Worm (Caenorhabditis elegans) whole organism, midembryonic: ENCODE results near the gene nlp-53.

ENCODE experiments used
- T22C8.4 ChIP-seq: fragments of 200-800 bp; sonication (Bioruptor generic); IDR thresholded peaks from 2 replicates; pipeline ENCODE4 v1.3.6; 2022; ENCODE audit warnings: missing genetic modification characterization, missing compliant biosample characterization
- cog-1 ChIP-seq: sonication (generic microtip); optimal IDR thresholded peaks from 2 replicates; lab custom pipeline; 2016; ENCODE audit warnings: missing genetic modification characterization, missing compliant biosample characterization
- flt-1 ChIP-seq: fragments of 200-800 bp; sonication (Bioruptor generic); IDR thresholded peaks from 2 replicates; pipeline ENCODE4 v1.3.6; 2022; ENCODE audit warnings: missing genetic modification characterization, missing compliant biosample characterization
- med-1 ChIP-seq: sonication (generic microtip); optimal IDR thresholded peaks from 2 replicates; lab custom pipeline; 2017; ENCODE audit warnings: missing genetic modification characterization, mild to moderate bottlenecking, missing compliant biosample characterization, antibody characterized with exemption, missing genetic modification reagents; ENCODE audit not compliant: insufficient read depth
- ref-1 ChIP-seq: fragments of 200-800 bp; sonication (Bioruptor generic); conservative IDR thresholded peaks from 2 replicates; pipeline ENCODE4 v1.3.6; 2022; ENCODE audit warnings: missing genetic modification reagents, missing genetic modification characterization, missing compliant biosample characterization
- tab-1 ChIP-seq: fragments of 200-800 bp; sonication (Bioruptor generic); IDR thresholded peaks from 2 replicates; pipeline ENCODE4 v1.3.6; 2022; ENCODE audit warnings: missing genetic modification characterization, missing compliant biosample characterization
- ztf-23 ChIP-seq: fragments of 200-800 bp; sonication (Bioruptor generic); IDR thresholded peaks from 2 replicates; pipeline ENCODE4 v1.3.6; 2022; ENCODE audit warnings: missing genetic modification reagents, missing genetic modification characterization, missing compliant biosample characterization

DNA sequence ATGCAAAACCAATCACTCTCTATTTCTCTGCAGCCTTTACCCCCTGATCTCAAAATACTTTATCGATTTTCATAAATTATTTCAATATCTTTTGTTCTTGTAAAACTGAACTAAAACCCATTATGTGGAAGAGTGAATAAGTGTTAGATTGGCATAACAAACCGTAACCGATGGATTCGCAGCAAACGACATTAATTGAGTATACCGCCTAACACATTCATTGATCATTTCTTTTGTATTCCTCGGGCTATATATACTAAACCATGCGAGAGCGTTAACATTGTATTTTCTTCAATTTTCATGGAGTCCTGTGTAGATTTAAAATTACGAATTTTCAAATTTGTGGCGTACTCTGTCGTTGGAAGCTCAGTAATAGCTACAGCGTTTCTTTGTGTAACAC is 28.9 kb upstream of the nlp-53 start, which contains the start of gene col-9:
- TF ChIP-seq med-1 (GFP tag; lab: Kevin White, UChicago) (no peak), T22C8.4 (no peak), ztf-23 (GFP tag; lab: Robert Waterston, UW) (no peak), flt-1 (GFP tag; lab: Robert Waterston, UW) (no peak), cog-1 (no peak), tab-1 (no peak), ref-1 (GFP tag; lab: Robert Waterston, UW) (no peak)
